Comparison of ENCODE assay signal across 3 fruit fly cellular contexts in the genomic region with DNA sequence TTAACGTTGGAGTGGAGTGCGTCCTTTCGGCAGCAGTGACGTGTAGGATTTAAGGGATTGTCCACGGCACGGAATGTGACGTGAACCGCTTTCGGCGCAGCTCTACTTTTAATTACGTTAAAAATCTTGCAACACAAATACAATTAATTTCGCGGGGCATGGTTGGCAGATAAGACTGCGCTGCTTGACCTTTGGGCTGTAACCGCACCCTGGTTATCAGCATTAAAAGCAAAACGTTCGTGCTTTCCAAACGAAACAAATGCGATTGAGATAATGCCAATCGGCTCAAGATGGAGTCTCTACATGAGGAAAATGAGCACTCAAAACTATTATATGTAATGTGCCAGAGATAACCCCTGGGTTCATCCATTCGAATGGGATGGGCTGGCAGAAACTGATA.
TF ChIP-seq lines count a peak whose summit lies in the region.

No protein-coding gene starts in this region.

- no peak for TF ChIP-seq CTCF in whole organism, embryonic (GFP tag; optimal IDR thresholded peaks at IDR 0.05; lab: Kevin White, UChicago)

TF ChIP-seq in whole organism, embryonic, 481 proteins besides CTCF, POLR2A, EP300 and RAD21 (continues in another document):
- no peak for TF ChIP-seq CG9932 (GFP tag; IDR thresholded peaks at IDR 0.05; lab: Robert Waterston, UW)
- TF ChIP-seq CG17328 (GFP tag; IDR thresholded peaks at IDR 0.05; lab: Robert Waterston, UW), result no peak
- TF ChIP-seq CG1024 (GFP tag; IDR thresholded peaks at IDR 0.05; lab: Robert Waterston, UW), result no peak
- no peak for TF ChIP-seq CG13894 (tag; optimal IDR thresholded peaks at IDR 0.05; lab: Kevin White, UChicago)
- TF ChIP-seq Sry-δ (GFP tag; optimal IDR thresholded peaks at IDR 0.05; lab: Kevin White, UChicago), result no peak
- peak; percentile 5 for TF ChIP-seq grn (GFP tag; optimal IDR thresholded peaks at IDR 0.05; lab: Kevin White, UChicago)
- TF ChIP-seq insv (GFP tag; optimal IDR thresholded peaks at IDR 0.05; lab: Kevin White, UChicago), result no peak
- TF ChIP-seq C15 (GFP tag; IDR thresholded peaks at IDR 0.05; lab: Robert Waterston, UW), result no peak
- TF ChIP-seq CG34376 (GFP tag; optimal IDR thresholded peaks at IDR 0.05; lab: Kevin White, UChicago), result peak; percentile 82
- no peak for TF ChIP-seq stwl (tag; optimal IDR thresholded peaks at IDR 0.05; lab: Kevin White, UChicago)
- no peak for TF ChIP-seq CG15073 (GFP tag; optimal IDR thresholded peaks at IDR 0.05; lab: Kevin White, UChicago)
- no peak for TF ChIP-seq CG4404 (GFP tag; IDR thresholded peaks at IDR 0.05; lab: Robert Waterston, UW)
- TF ChIP-seq Eip74EF (GFP tag; optimal IDR thresholded peaks at IDR 0.05; lab: Kevin White, UChicago), result no peak
- no peak for TF ChIP-seq Sry-β (GFP tag; optimal IDR thresholded peaks at IDR 0.05; lab: Kevin White, UChicago)
- no peak for TF ChIP-seq row (GFP tag; IDR thresholded peaks at IDR 0.05; lab: Robert Waterston, UW)
- TF ChIP-seq CG7987 (GFP tag; optimal IDR thresholded peaks at IDR 0.05; lab: Kevin White, UChicago), result no peak
- TF ChIP-seq CG13775 (GFP tag; optimal IDR thresholded peaks at IDR 0.05; lab: Kevin White, UChicago), result no peak
- TF ChIP-seq ERR (GFP tag; optimal IDR thresholded peaks at IDR 0.05; lab: Kevin White, UChicago), result no peak
- TF ChIP-seq CG8765 (GFP tag; IDR thresholded peaks at IDR 0.05; lab: Robert Waterston, UW), result no peak
- no peak for TF ChIP-seq hbn (GFP tag; IDR thresholded peaks at IDR 0.05; lab: Robert Waterston, UW; ENCODE audit: partially characterized antibody)
- peak; percentile 32 for TF ChIP-seq Deaf1 (tag; optimal IDR thresholded peaks at IDR 0.05; lab: Kevin White, UChicago)
- TF ChIP-seq CG6175 (GFP tag; IDR thresholded peaks at IDR 0.05; lab: Robert Waterston, UW), result no peak
- no peak for TF ChIP-seq Dref (GFP tag; IDR thresholded peaks at IDR 0.05; lab: Robert Waterston, UW)
- no peak for TF ChIP-seq cg (GFP tag; optimal IDR thresholded peaks at IDR 0.05; lab: Kevin White, UChicago)
- TF ChIP-seq dysf (GFP tag; IDR thresholded peaks at IDR 0.05; lab: Robert Waterston, UW), result no peak
- TF ChIP-seq pb (GFP tag; optimal IDR thresholded peaks at IDR 0.05; lab: Kevin White, UChicago), result no peak
- no peak for TF ChIP-seq NC2β (GFP tag; optimal IDR thresholded peaks at IDR 0.05; lab: Kevin White, UChicago)
- no peak for TF ChIP-seq Drgx (GFP tag; IDR thresholded peaks at IDR 0.05; lab: Robert Waterston, UW)
- TF ChIP-seq sug (tag; optimal IDR thresholded peaks at IDR 0.05; lab: Kevin White, UChicago), result peak; percentile 25
- TF ChIP-seq CG17612 (GFP tag; IDR thresholded peaks at IDR 0.05; lab: Robert Waterston, UW), result no peak
- TF ChIP-seq gce (GFP tag; IDR thresholded peaks at IDR 0.05; lab: Robert Waterston, UW), result no peak

TF ChIP-seq in whole organism, prepupa, 60 proteins besides CTCF, POLR2A, EP300 and RAD21:
- TF ChIP-seq salr (GFP tag; optimal IDR thresholded peaks at IDR 0.05; lab: Kevin White, UChicago) (no peak), CG6163 (GFP tag; IDR thresholded peaks at IDR 0.05; lab: Robert Waterston, UW) (no peak), svp (GFP tag; lab: Kevin White, UChicago) (peak; percentile 98)

TF ChIP-seq in whole organism, pupa, 21 proteins besides CTCF, POLR2A, EP300 and RAD21:
- TF ChIP-seq rn (GFP tag; IDR thresholded peaks at IDR 0.05; lab: Robert Waterston, UW) (no peak), CG10348 (GFP tag; IDR thresholded peaks at IDR 0.05; lab: Robert Waterston, UW) (no peak), CG32121 (GFP tag; IDR thresholded peaks at IDR 0.05; lab: Robert Waterston, UW) (no peak), gl (tag; optimal IDR thresholded peaks at IDR 0.05; lab: Kevin White, UChicago) (no peak), CG4496 (GFP tag; IDR thresholded peaks at IDR 0.05; lab: Robert Waterston, UW) (0 out of 3 replicates have a peak, but pooled peaks have one; percentile 51), Pif1B (GFP tag; optimal IDR thresholded peaks at IDR 0.05; lab: Kevin White, UChicago) (no peak), Pif1A (GFP tag; optimal IDR thresholded peaks at IDR 0.05; lab: Kevin White, UChicago) (no peak), CG14655 (GFP tag; optimal IDR thresholded peaks at IDR 0.05; lab: Kevin White, UChicago) (no peak)
TF ChIP-seq in whole organism, pupa: peak in this region for 1.
